Fruit fly (Drosophila melanogaster): Measurements from ENCODE around the gene CG2656.
A peak's percentile ranks its signal among the peaks of the same experiment; 100 is the strongest.

Gene CG2656

DNA sequence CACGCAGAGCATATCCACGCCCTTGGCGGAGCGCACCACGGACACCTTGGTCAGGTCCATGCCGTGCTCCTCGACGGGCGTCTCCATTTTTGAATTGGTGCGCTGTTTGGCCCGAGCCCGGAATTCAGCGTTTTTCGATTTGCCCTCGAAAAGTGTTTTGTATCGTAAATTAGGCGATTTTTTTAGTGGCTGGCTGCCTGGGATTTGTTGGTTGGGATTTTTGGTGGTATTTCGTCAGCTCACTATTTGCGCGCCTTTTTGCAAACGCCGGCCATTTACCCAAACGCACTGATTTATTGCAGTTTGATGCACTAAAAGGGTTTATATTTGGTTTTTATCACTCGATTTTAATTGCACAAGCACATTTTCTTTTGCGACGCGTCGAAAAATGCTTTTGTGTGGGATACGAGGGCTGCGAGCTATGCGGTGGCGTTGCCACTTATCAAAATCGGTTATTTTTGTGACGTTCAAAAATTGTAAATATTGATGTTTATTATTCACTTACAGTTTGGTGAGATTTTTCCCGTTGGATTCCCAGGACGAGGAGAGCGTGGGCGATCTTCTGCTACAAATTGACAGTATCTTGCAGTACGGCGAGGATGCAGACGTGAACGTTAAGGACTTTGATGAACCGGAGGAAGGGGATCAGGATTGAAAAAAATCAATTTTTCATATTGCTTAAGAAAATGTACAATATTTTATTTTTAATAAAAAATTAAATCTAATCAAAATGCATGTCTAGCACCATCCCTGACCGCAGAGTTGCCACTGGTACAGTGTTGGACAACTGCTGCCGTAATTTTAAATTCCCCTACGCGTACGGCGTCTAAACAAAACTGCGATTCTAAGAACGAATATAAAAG is 6.3 kb downstream of the CG2656 start, which contains the start of the genes gfzf and Sas-4 (continued):
- no peak for TF ChIP-seq gcm (GFP tag; optimal IDR thresholded peaks at IDR 0.05)
- peak; percentile 39 for TF ChIP-seq Side (GFP tag; optimal IDR thresholded peaks at IDR 0.05)
- no peak for TF ChIP-seq Nf-YA (GFP tag; IDR thresholded peaks at IDR 0.05)
- peak; percentile 39; the same call in 1 of the 2 replicates for TF ChIP-seq wdn (GFP tag; IDR thresholded peaks at IDR 0.05)
- TF ChIP-seq sisA (GFP tag; IDR thresholded peaks at IDR 0.05), result peak; percentile 73
- peak; percentile 46 for TF ChIP-seq CG17385 (GFP tag; optimal IDR thresholded peaks at IDR 0.05)
- peak; percentile 56 for TF ChIP-seq CG30431 (GFP tag; optimal IDR thresholded peaks at IDR 0.05)
- no peak for TF ChIP-seq dimm (GFP tag; IDR thresholded peaks at IDR 0.05)
- TF ChIP-seq fd102C (GFP tag; optimal IDR thresholded peaks at IDR 0.05), result no peak
- peak; percentile 38 for TF ChIP-seq Six4 (GFP tag; optimal IDR thresholded peaks at IDR 0.05)
- TF ChIP-seq CG15479 (GFP tag; optimal IDR thresholded peaks at IDR 0.05), result peak; percentile 6
- TF ChIP-seq CG3163 (GFP tag; optimal IDR thresholded peaks at IDR 0.05), result no peak
- TF ChIP-seq CG31365 (tag; optimal IDR thresholded peaks at IDR 0.05), result no peak
- TF ChIP-seq gce (GFP tag; IDR thresholded peaks at IDR 0.05), result no peak
- TF ChIP-seq peb (GFP tag; IDR thresholded peaks at IDR 0.05), result peak; percentile 51; the same call in 1 of the 2 replicates
- TF ChIP-seq CG14965 (GFP tag; optimal IDR thresholded peaks at IDR 0.05; ENCODE audit: borderline replicate concordance), result no peak
- TF ChIP-seq ind (GFP tag; optimal IDR thresholded peaks at IDR 0.05), result peak; percentile 72
- TF ChIP-seq CG2120 (GFP tag; optimal IDR thresholded peaks at IDR 0.05), result peak; percentile 73
- TF ChIP-seq Xbp1 (GFP tag; optimal IDR thresholded peaks at IDR 0.05), result peak; percentile 81
- peak; percentile 57 for TF ChIP-seq HLH54F (GFP tag; optimal IDR thresholded peaks at IDR 0.05)
- TF ChIP-seq Ravus (GFP tag; IDR thresholded peaks at IDR 0.05), result no peak; the same call in 1 of the 2 replicates
- peak; percentile 48; the same call in 1 of the 2 replicates for TF ChIP-seq CG17328 (GFP tag; IDR thresholded peaks at IDR 0.05)
- peak; percentile 73 for TF ChIP-seq Aef1 (GFP tag; IDR thresholded peaks at IDR 0.05)
- TF ChIP-seq hkb (optimal IDR thresholded peaks at IDR 0.05), result no peak
- TF ChIP-seq hkb (GFP tag; IDR thresholded peaks at IDR 0.05), result peak; percentile 48; the same call in 1 of the 2 replicates
- no peak for TF ChIP-seq emc (GFP tag; optimal IDR thresholded peaks at IDR 0.05)
- peak; percentile 22 for TF ChIP-seq CG4820 (GFP tag; optimal IDR thresholded peaks at IDR 0.05)

- no peak for TF ChIP-seq danr (GFP tag; IDR thresholded peaks at IDR 0.05)
- no peak for TF ChIP-seq vfl (GFP tag; optimal IDR thresholded peaks at IDR 0.05)
- TF ChIP-seq CG3163 (GFP tag; optimal IDR thresholded peaks at IDR 0.05), result no peak
- TF ChIP-seq Dp (GFP tag; optimal IDR thresholded peaks at IDR 0.05), result peak; percentile 92
- TF ChIP-seq CG4282 (GFP tag; optimal IDR thresholded peaks at IDR 0.05), result no peak
- TF ChIP-seq Deaf1 (tag; optimal IDR thresholded peaks at IDR 0.05), result no peak
- no peak for TF ChIP-seq CG1647 (GFP tag; optimal IDR thresholded peaks at IDR 0.05)
- TF ChIP-seq trem (tag; optimal IDR thresholded peaks at IDR 0.05), result peak; percentile 83
- no peak for TF ChIP-seq luna (GFP tag; optimal IDR thresholded peaks at IDR 0.05)
- TF ChIP-seq CG4707 (GFP tag; optimal IDR thresholded peaks at IDR 0.05), result no peak
- no peak for TF ChIP-seq gt (GFP tag; IDR thresholded peaks at IDR 0.05)
- TF ChIP-seq pfk (GFP tag; optimal IDR thresholded peaks at IDR 0.05), result no peak
- TF ChIP-seq CG15696 (tag; optimal IDR thresholded peaks at IDR 0.05), result no peak
- TF ChIP-seq Dek (tag; optimal IDR thresholded peaks at IDR 0.05), result no peak
- TF ChIP-seq bab2 (GFP tag; optimal IDR thresholded peaks at IDR 0.05), result no peak
- TF ChIP-seq bsh (GFP tag; optimal IDR thresholded peaks at IDR 0.05), result no peak
- no peak for TF ChIP-seq Lim3 (GFP tag; IDR thresholded peaks at IDR 0.05)
- no peak for TF ChIP-seq ro (GFP tag; IDR thresholded peaks at IDR 0.05)
- TF ChIP-seq MBD-R2 (GFP tag; IDR thresholded peaks at IDR 0.05), result peak; percentile 71
- peak; percentile 62 for TF ChIP-seq Ets65A (GFP tag)
- no peak for TF ChIP-seq CG6654 (GFP tag; optimal IDR thresholded peaks at IDR 0.05)
- TF ChIP-seq CG7745 (tag; optimal IDR thresholded peaks at IDR 0.05), result no peak
- TF ChIP-seq tx (GFP tag; optimal IDR thresholded peaks at IDR 0.05), result no peak
- no peak for TF ChIP-seq cg (GFP tag; optimal IDR thresholded peaks at IDR 0.05)
Measured at dm6 chr3R:7154586-7155357, 10.2 kb downstream of the CG2656 start, which contains the start of gene MAGE. Gene MAGE, minus strand, starts transcription at chr3R:7155180.
